Fruit fly (Drosophila melanogaster) whole organism, prepupa: ENCODE results near the gene CG32267.

Experiments used
- Blimp-1 ChIP-seq: fragments of 200-800 bp; sonication (Bioruptor generic); optimal IDR thresholded peaks from 3 replicates; lab custom pipeline; 2017; ENCODE audit warnings: missing biosample characterization, missing genetic modification characterization, mild to moderate bottlenecking, moderate library complexity, missing genetic modification reagents
- CG10631 ChIP-seq: fragments of 200-800 bp; sonication (Bioruptor generic); optimal IDR thresholded peaks from 2 replicates; lab custom pipeline; 2016; ENCODE audit warnings: missing biosample characterization, missing genetic modification characterization
- CG10669 ChIP-seq: fragments of 200-800 bp; sonication (Bioruptor generic); optimal IDR thresholded peaks from 3 replicates; lab custom pipeline; 2018; ENCODE audit warnings: missing biosample characterization, mild to moderate bottlenecking, missing genetic modification characterization, moderate library complexity
- CG11294 ChIP-seq: fragments of 200-800 bp; sonication (Bioruptor generic); IDR thresholded peaks from 2 replicates; pipeline ENCODE4 v1.3.6; 2022; ENCODE audit warnings: missing biosample characterization, missing genetic modification characterization
- CG11762 ChIP-seq: fragments of 200-800 bp; sonication (Bioruptor generic); optimal IDR thresholded peaks from 3 replicates; lab custom pipeline; 2016; ENCODE audit warnings: missing biosample characterization, missing genetic modification characterization; ENCODE audit not compliant: insufficient read depth
- CG11902 ChIP-seq: fragments of 200-800 bp; sonication (Bioruptor generic); optimal IDR thresholded peaks from 3 replicates; lab custom pipeline; 2016; ENCODE audit warnings: missing biosample characterization, missing genetic modification characterization
- CG15336 ChIP-seq: fragments of 200-800 bp; sonication (Bioruptor generic); IDR thresholded peaks from 2 replicates; pipeline ENCODE4 v1.3.6; 2022; ENCODE audit warnings: missing biosample characterization, missing genetic modification characterization
- CG16779 ChIP-seq: fragments of 200-800 bp; sonication (Bioruptor generic); optimal IDR thresholded peaks from 3 replicates; lab custom pipeline; 2017; ENCODE audit warnings: missing biosample characterization, mild to moderate bottlenecking, missing genetic modification characterization
- CG31627 ChIP-seq: fragments of 200-800 bp; sonication (Bioruptor generic); optimal IDR thresholded peaks from 3 replicates; lab custom pipeline; 2016; ENCODE audit warnings: missing biosample characterization, missing genetic modification characterization
- CG4318 ChIP-seq: fragments of 200-800 bp; sonication (Bioruptor generic); optimal IDR thresholded peaks from 3 replicates; lab custom pipeline; 2017; ENCODE audit warnings: missing biosample characterization, mild to moderate bottlenecking, missing genetic modification characterization
- CG6163 ChIP-seq: fragments of 200-800 bp; sonication (Bioruptor generic); IDR thresholded peaks from 3 replicates; pipeline ENCODE4 v1.3.6; 2022; ENCODE audit warnings: missing biosample characterization, missing genetic modification characterization
- CG6276 ChIP-seq: fragments of 200-800 bp; sonication (Bioruptor generic); optimal IDR thresholded peaks from 2 replicates; lab custom pipeline; 2017; ENCODE audit warnings: missing biosample characterization, mild to moderate bottlenecking, missing genetic modification characterization
- CG6808 ChIP-seq: fragments of 200-800 bp; sonication (Bioruptor generic); optimal IDR thresholded peaks from 3 replicates; lab custom pipeline; 2017; ENCODE audit warnings: missing biosample characterization, missing genetic modification characterization, mild to moderate bottlenecking, moderate library complexity, missing genetic modification reagents
- CG6854 ChIP-seq: fragments of 200-800 bp; sonication (Bioruptor generic); optimal IDR thresholded peaks from 2 replicates; lab custom pipeline; 2017; ENCODE audit warnings: missing biosample characterization, mild to moderate bottlenecking, missing genetic modification characterization
- CG8119 ChIP-seq: fragments of 200-800 bp; sonication (Bioruptor generic); IDR thresholded peaks from 3 replicates; pipeline ENCODE4 v1.3.6; 2022; ENCODE audit warnings: missing biosample characterization, missing genetic modification characterization
- CG8632 ChIP-seq: fragments of 200-800 bp; sonication (Bioruptor generic); optimal IDR thresholded peaks from 3 replicates; lab custom pipeline; 2016; ENCODE audit warnings: missing biosample characterization, missing genetic modification characterization
- CG9139 ChIP-seq: fragments of 200-800 bp; sonication (Bioruptor generic); optimal IDR thresholded peaks from 3 replicates; lab custom pipeline; 2017; ENCODE audit warnings: missing biosample characterization, mild to moderate bottlenecking, missing genetic modification characterization
- Eip78C ChIP-seq: fragments of 200-800 bp; sonication (Bioruptor generic); peaks from one replicate; lab custom pipeline; 2016; ENCODE audit warnings: missing biosample characterization, missing genetic modification characterization
- Eip93F ChIP-seq: fragments of 200-800 bp; sonication (Bioruptor generic); optimal IDR thresholded peaks from 2 replicates; lab custom pipeline; 2016; ENCODE audit warnings: missing biosample characterization, mild to moderate bottlenecking, missing genetic modification characterization
- Ets21C ChIP-seq: fragments of 200-800 bp; sonication (Bioruptor generic); optimal IDR thresholded peaks from 3 replicates; lab custom pipeline; 2016; ENCODE audit warnings: missing biosample characterization, missing genetic modification characterization
- Ets96B ChIP-seq: fragments of 200-800 bp; optimal IDR thresholded peaks from 2 replicates; lab custom pipeline; 2019; ENCODE audit warnings: missing biosample characterization, mild to moderate bottlenecking, missing genetic modification characterization, moderate library complexity
- Gug ChIP-seq: fragments of 200-800 bp; sonication (Bioruptor generic); IDR thresholded peaks from 2 replicates; pipeline ENCODE4 v1.3.6; 2022; ENCODE audit warnings: missing biosample characterization, missing genetic modification characterization
- Lpt ChIP-seq: fragments of 200-800 bp; sonication (Bioruptor generic); optimal IDR thresholded peaks from 3 replicates; lab custom pipeline; 2016; ENCODE audit warnings: missing biosample characterization, missing genetic modification characterization
- Met ChIP-seq: fragments of 200-800 bp; sonication (Bioruptor generic); optimal IDR thresholded peaks from 3 replicates; lab custom pipeline; 2016; ENCODE audit warnings: missing biosample characterization, missing genetic modification characterization
- OdsH ChIP-seq: fragments of 200-800 bp; sonication (Bioruptor generic); optimal IDR thresholded peaks from 3 replicates; lab custom pipeline; 2016; ENCODE audit warnings: missing biosample characterization, missing genetic modification characterization
- Smox ChIP-seq: fragments of 200-800 bp; sonication (Bioruptor generic); optimal IDR thresholded peaks from 3 replicates; lab custom pipeline; 2016; ENCODE audit warnings: missing biosample characterization, missing genetic modification characterization
- Sox102F ChIP-seq: fragments of 200-800 bp; sonication (Bioruptor generic); optimal IDR thresholded peaks from 2 replicates; lab custom pipeline; 2016; ENCODE audit warnings: missing biosample characterization, mild to moderate bottlenecking, missing genetic modification characterization
- Sox14 ChIP-seq: fragments of 200-800 bp; sonication (Bioruptor generic); optimal IDR thresholded peaks from 3 replicates; lab custom pipeline; 2016; ENCODE audit warnings: missing biosample characterization, missing genetic modification characterization
- achi ChIP-seq: fragments of 200-800 bp; sonication (Bioruptor generic); optimal IDR thresholded peaks from 3 replicates; lab custom pipeline; 2016; ENCODE audit warnings: missing biosample characterization, missing genetic modification characterization
- acj6 ChIP-seq: fragments of 200-800 bp; sonication (Bioruptor generic); optimal IDR thresholded peaks from 3 replicates; lab custom pipeline; 2016; ENCODE audit warnings: missing biosample characterization, missing genetic modification characterization
- cyc ChIP-seq: fragments of 200-800 bp; sonication (Bioruptor generic); optimal IDR thresholded peaks from 3 replicates; lab custom pipeline; 2016; ENCODE audit warnings: missing biosample characterization, missing genetic modification characterization
- dsx ChIP-seq: fragments of 200-800 bp; optimal IDR thresholded peaks from 3 replicates; lab custom pipeline; 2019; ENCODE audit warnings: missing biosample characterization, mild to moderate bottlenecking, missing genetic modification characterization, moderate library complexity; ENCODE audit not compliant: poor library complexity, severe bottlenecking
- eg ChIP-seq: fragments of 200-800 bp; sonication (Bioruptor generic); IDR thresholded peaks from 3 replicates; pipeline ENCODE4 v1.3.6; 2022; ENCODE audit warnings: missing biosample characterization, missing genetic modification characterization
- esn ChIP-seq: fragments of 200-800 bp; sonication (Bioruptor generic); optimal IDR thresholded peaks from 2 replicates; lab custom pipeline; 2016; ENCODE audit warnings: missing biosample characterization, mild to moderate bottlenecking, missing genetic modification characterization, moderate library complexity
- fd59A ChIP-seq: fragments of 200-800 bp; sonication (Bioruptor generic); optimal IDR thresholded peaks from 2 replicates; lab custom pipeline; 2017; ENCODE audit warnings: missing biosample characterization, mild to moderate bottlenecking, missing genetic modification characterization, missing genetic modification reagents
- lz ChIP-seq: fragments of 200-800 bp; sonication (Bioruptor generic); optimal IDR thresholded peaks from 3 replicates; lab custom pipeline; 2016; ENCODE audit warnings: missing biosample characterization, missing genetic modification characterization
- net ChIP-seq: fragments of 200-800 bp; sonication (Bioruptor generic); optimal IDR thresholded peaks from 3 replicates; lab custom pipeline; 2016; ENCODE audit warnings: missing biosample characterization, missing genetic modification characterization
- pdm3 ChIP-seq: fragments of 200-800 bp; sonication (Bioruptor generic); optimal IDR thresholded peaks from 3 replicates; lab custom pipeline; 2016; ENCODE audit warnings: missing biosample characterization, missing genetic modification characterization
- salr ChIP-seq, 2 experiments: fragments of 200-800 bp; sonication (Bioruptor generic); optimal IDR thresholded peaks; 3 replicates each; lab custom pipeline; 2016 to 2018; ENCODE audit warnings: missing biosample characterization in 2 of 2, missing genetic modification characterization in 2 of 2, mild to moderate bottlenecking in 1 of 2
- spab ChIP-seq: fragments of 200-800 bp; sonication (Bioruptor generic); optimal IDR thresholded peaks from 2 replicates; lab custom pipeline; 2017; ENCODE audit warnings: missing biosample characterization, mild to moderate bottlenecking, missing genetic modification characterization, missing genetic modification reagents
- ss ChIP-seq, 2 experiments: fragments of 200-800 bp; sonication (Bioruptor generic); optimal IDR thresholded peaks; 2 replicates in 1 of 2; 3 replicates in 1 of 2; lab custom pipeline; 2017 to 2018; ENCODE audit warnings: mild to moderate bottlenecking in 2 of 2, missing biosample characterization in 2 of 2, missing genetic modification characterization in 2 of 2, moderate library complexity in 1 of 2
- svp ChIP-seq: fragments of 200-800 bp; sonication (Bioruptor generic); peaks from one replicate; lab custom pipeline; 2016; ENCODE audit warnings: missing biosample characterization, missing genetic modification characterization
- topi ChIP-seq: fragments of 200-800 bp; sonication (Bioruptor generic); optimal IDR thresholded peaks from 3 replicates; lab custom pipeline; 2016; ENCODE audit warnings: missing biosample characterization, missing genetic modification characterization

CG32267 gene

DNA sequence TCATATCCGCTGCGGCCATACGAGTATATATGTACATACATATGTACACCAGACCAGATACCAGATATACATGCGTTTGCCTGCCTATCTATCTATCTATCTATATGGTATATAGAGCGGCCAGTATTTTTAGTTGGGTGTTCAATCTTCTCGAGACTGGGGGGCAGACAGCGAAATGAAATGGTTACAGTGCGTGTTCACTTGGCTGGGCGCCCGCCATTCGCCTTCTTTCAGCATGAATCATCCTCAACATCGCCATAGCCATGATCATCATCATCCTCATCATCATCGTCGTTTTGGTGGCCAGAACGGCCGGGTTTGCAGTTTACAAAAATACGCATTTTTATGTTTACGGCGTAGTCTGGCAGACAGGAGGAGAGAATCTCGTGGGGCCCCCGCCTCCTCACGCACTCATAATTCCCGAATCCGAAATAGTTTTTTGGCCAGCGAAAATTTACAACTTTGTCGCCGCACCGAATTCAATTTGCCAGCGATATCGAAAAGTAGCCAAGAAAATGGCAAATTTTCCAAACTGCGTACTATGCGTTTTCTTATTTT is 15.8 kb downstream of the CG32267 start:
- TF ChIP-seq CG8632 (GFP tag; lab: Kevin White, UChicago) (no peak), CG6854 (no peak), ss (GFP tag; optimal IDR thresholded peaks at IDR 0.05; lab: Kevin White, UChicago) (no peak), Gug (GFP tag; lab: Robert Waterston, UW) (no peak), spab (GFP tag; lab: Kevin White, UChicago) (no peak), Lpt (no peak), Smox (GFP tag; lab: Kevin White, UChicago) (no peak), salr (GFP tag; optimal IDR thresholded peaks at IDR 0.05; lab: Kevin White, UChicago) (no peak), Sox14 (GFP tag; lab: Kevin White, UChicago) (no peak), CG10669 (GFP tag; lab: Kevin White, UChicago) (no peak), achi (no peak), pdm3 (GFP tag; lab: Kevin White, UChicago) (no peak), Sox102F (GFP tag; lab: Kevin White, UChicago) (no peak), lz (no peak), Blimp-1 (GFP tag; lab: Kevin White, UChicago) (no peak), CG16779 (tag; lab: Kevin White, UChicago) (no peak), CG31627 (no peak), CG9139 (no peak), topi (GFP tag; lab: Kevin White, UChicago) (no peak)

DNA sequence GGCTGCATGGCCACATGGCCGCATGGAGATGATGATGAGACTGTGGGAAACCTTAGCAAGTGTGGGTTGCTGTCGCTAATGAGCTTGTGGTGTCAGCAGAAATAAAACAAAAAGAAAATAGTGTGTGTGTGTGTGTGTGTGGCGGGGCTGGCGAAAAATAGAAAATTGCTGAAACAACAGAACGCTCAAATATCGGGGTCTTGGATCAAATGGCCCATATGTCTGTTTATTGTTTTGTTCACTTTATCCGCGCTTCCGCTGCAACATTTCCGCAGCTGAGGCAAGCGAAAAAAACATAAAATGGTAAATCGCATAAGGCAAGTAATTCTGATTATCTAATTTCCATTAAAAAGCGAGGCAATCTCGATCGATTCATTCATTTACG is 16.4 kb downstream of the CG32267 start:
- no peak for TF ChIP-seq Eip78C (GFP tag; lab: Kevin White, UChicago)
- no peak for TF ChIP-seq CG4318 (GFP tag; lab: Kevin White, UChicago)
- no peak for TF ChIP-seq OdsH (GFP tag; lab: Kevin White, UChicago)
- no peak for TF ChIP-seq Smox (GFP tag; lab: Kevin White, UChicago)
- TF ChIP-seq net = no peak
- TF ChIP-seq Sox102F (GFP tag; lab: Kevin White, UChicago) = no peak
- no peak for TF ChIP-seq CG9139
- TF ChIP-seq spab (GFP tag; lab: Kevin White, UChicago) = no peak
- no peak for TF ChIP-seq Eip93F (GFP tag; lab: Kevin White, UChicago)
- no peak for TF ChIP-seq Ets96B (tag; lab: Kevin White, UChicago)
- TF ChIP-seq CG11902 (GFP tag; lab: Kevin White, UChicago) = no peak
- TF ChIP-seq Sox14 (GFP tag; lab: Kevin White, UChicago) = no peak
- no peak for TF ChIP-seq svp (GFP tag; lab: Kevin White, UChicago)
- no peak for TF ChIP-seq fd59A (GFP tag; lab: Kevin White, UChicago)
- no peak for TF ChIP-seq eg (GFP tag; lab: Robert Waterston, UW)
- no peak for TF ChIP-seq salr (GFP tag; optimal IDR thresholded peaks at IDR 0.05; lab: Kevin White, UChicago)
- no peak for TF ChIP-seq cyc (GFP tag; lab: Kevin White, UChicago)

DNA sequence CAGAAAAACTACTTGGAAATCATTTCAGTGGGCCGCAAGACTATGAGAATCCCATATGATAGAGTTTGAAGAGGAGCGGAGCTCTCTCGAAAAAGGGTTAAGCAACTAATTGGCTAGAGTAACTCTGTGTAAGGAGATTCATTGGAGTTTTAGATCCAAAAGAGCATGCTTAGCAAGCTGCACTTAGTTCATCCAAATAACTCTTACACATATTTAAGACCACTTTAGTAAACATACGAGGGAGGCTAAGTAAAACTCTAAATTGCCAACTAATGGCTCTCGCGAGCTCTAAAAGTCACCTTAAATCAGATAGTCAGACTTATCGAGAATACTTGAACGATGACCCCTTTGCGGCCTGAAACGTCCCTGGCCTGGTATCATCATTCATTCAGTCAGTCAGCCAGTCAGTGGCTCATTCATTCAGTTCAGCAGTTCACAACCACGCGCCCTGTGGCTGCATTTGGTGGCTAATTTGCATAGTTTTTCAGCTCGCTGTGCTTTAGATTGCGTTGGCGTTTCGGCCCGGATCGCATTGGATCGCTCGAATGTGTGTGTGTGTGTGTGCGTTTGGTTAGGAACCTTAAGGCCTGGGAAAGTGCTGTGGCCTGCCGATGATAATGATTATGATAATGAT is 16.9 kb downstream of the CG32267 start:
- TF ChIP-seq Eip78C (GFP tag; lab: Kevin White, UChicago) = peak; percentile 10
- no peak for TF ChIP-seq cyc (GFP tag; lab: Kevin White, UChicago)
- TF ChIP-seq, all 60 proteins: peak for 1

DNA sequence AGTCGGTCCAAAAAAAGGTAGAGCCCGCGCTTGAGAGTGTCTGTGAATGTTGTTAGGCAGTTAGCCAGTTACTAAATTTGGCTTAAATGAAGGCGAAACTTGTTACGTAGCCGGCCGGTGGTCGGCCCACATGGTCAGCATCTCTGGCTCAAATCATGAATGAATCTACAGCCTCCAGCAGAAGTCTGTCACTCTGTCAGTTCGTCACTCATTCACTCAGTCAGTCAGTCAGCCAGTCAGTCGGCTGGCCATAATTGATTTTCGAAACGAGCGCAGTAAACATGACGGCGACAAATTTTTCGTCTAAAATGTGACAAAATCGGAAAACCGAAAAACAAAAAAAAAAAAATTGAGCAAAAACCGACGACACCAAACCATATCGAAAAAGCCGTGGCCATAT is 17.5 kb downstream of the CG32267 start:
- TF ChIP-seq topi (GFP tag; lab: Kevin White, UChicago) = no peak

- no peak for TF ChIP-seq CG4318 (GFP tag; lab: Kevin White, UChicago)
- TF ChIP-seq eg (GFP tag; lab: Robert Waterston, UW) = no peak
- TF ChIP-seq CG15336 = no peak
- TF ChIP-seq esn (GFP tag; lab: Kevin White, UChicago) = no peak
- TF ChIP-seq dsx (GFP tag; lab: Kevin White, UChicago) = no peak
- no peak for TF ChIP-seq CG10631 (GFP tag; lab: Kevin White, UChicago)
- TF ChIP-seq Met (GFP tag; lab: Kevin White, UChicago) = no peak
- peak; percentile 65 for TF ChIP-seq Eip78C (GFP tag; lab: Kevin White, UChicago)
- no peak for TF ChIP-seq CG11294 (GFP tag; lab: Robert Waterston, UW)
- TF ChIP-seq CG6163 = no peak
- TF ChIP-seq Ets21C (GFP tag; lab: Kevin White, UChicago) = no peak
- no peak for TF ChIP-seq CG11762 (GFP tag; lab: Kevin White, UChicago)
- TF ChIP-seq CG8119 = 0 out of 3 replicates have a peak, but pooled peaks have one; percentile 18
- TF ChIP-seq acj6 (GFP tag; lab: Kevin White, UChicago) = no peak
- no peak for TF ChIP-seq Blimp-1 (GFP tag; lab: Kevin White, UChicago)
- TF ChIP-seq CG6808 (GFP tag; lab: Kevin White, UChicago) = no peak
- peak; percentile 6 for TF ChIP-seq CG6276 (GFP tag; lab: Kevin White, UChicago)
Observed at dm6 chr3L:3452684-3453083, 19.2 kb downstream of the CG32267 start.
